Fruit fly (Drosophila melanogaster): ENCODE data around the gene ome.

dm6 chr3L:14705164-14705563, 32.5 kb downstream of the ome start, which contains the start of gene CG13476:
- TF ChIP-seq h (optimal IDR thresholded peaks at IDR 0.05) (no peak), ttk (optimal IDR thresholded peaks at IDR 0.05) (no peak)
